Fruit fly (Drosophila melanogaster) whole organism, embryonic: ENCODE measurements around the gene CG15145.

Source experiments
- Aef1 ChIP-seq: fragments of 200-800 bp; sonication (Bioruptor generic); IDR thresholded peaks from 3 replicates; pipeline ENCODE4 v1.3.6; 2022; ENCODE audit warnings: missing biosample characterization, missing genetic modification characterization
- Antp ChIP-seq: fragments of 200-800 bp; sonication (Bioruptor generic); optimal IDR thresholded peaks from 3 replicates; lab custom pipeline; 2016; ENCODE audit warnings: missing biosample characterization, missing genetic modification characterization
- CG10209 ChIP-seq: fragments of 200-800 bp; sonication (Bioruptor generic); optimal IDR thresholded peaks from 3 replicates; lab custom pipeline; 2017; ENCODE audit warnings: missing biosample characterization, mild to moderate bottlenecking, missing genetic modification characterization, missing genetic modification reagents
- CG12236 ChIP-seq: fragments of 200-800 bp; sonication (Bioruptor generic); optimal IDR thresholded peaks from 2 replicates; lab custom pipeline; 2016; ENCODE audit warnings: missing biosample characterization, missing genetic modification characterization
- CG12659 ChIP-seq: fragments of 200-800 bp; sonication (Bioruptor generic); optimal IDR thresholded peaks from 3 replicates; lab custom pipeline; 2017; ENCODE audit warnings: mild to moderate bottlenecking, missing biosample characterization, missing genetic modification reagents, missing genetic modification characterization
- CG13775 ChIP-seq: fragments of 200-800 bp; sonication (Bioruptor generic); optimal IDR thresholded peaks from 3 replicates; lab custom pipeline; 2017; ENCODE audit warnings: missing biosample characterization, mild to moderate bottlenecking, missing genetic modification characterization
- CG14014 ChIP-seq: fragments of 200-800 bp; sonication (Bioruptor generic); IDR thresholded peaks from 2 replicates; pipeline ENCODE4 v1.3.6; 2022; ENCODE audit warnings: missing biosample characterization, missing genetic modification characterization
- CG14667 ChIP-seq: fragments of 200-800 bp; sonication (Bioruptor generic); IDR thresholded peaks from 2 replicates; pipeline ENCODE4 v1.3.6; 2022; ENCODE audit warnings: missing biosample characterization, missing genetic modification characterization
- CG1529 ChIP-seq: fragments of 200-800 bp; sonication (Bioruptor generic); optimal IDR thresholded peaks from 3 replicates; lab custom pipeline; 2018; ENCODE audit warnings: missing biosample characterization, missing genetic modification characterization
- CG15479 ChIP-seq: fragments of 200-800 bp; sonication (Bioruptor generic); optimal IDR thresholded peaks from 3 replicates; lab custom pipeline; 2019; ENCODE audit warnings: missing biosample characterization, mild to moderate bottlenecking, missing genetic modification characterization, moderate library complexity
- CG15696 ChIP-seq: fragments of 200-800 bp; sonication (Bioruptor generic); optimal IDR thresholded peaks from 2 replicates; lab custom pipeline; 2019; ENCODE audit warnings: missing biosample characterization, mild to moderate bottlenecking, missing genetic modification characterization, moderate library complexity
- CG1602 ChIP-seq: fragments of 200-800 bp; sonication (Bioruptor generic); optimal IDR thresholded peaks from 3 replicates; lab custom pipeline; 2016; ENCODE audit warnings: missing biosample characterization, missing genetic modification characterization
- CG16815 ChIP-seq: fragments of 200-800 bp; sonication (Bioruptor generic); optimal IDR thresholded peaks from 3 replicates; lab custom pipeline; 2017; ENCODE audit warnings: missing biosample characterization, mild to moderate bottlenecking, missing genetic modification characterization
- CG17186 ChIP-seq: fragments of 200-800 bp; sonication (Bioruptor generic); optimal IDR thresholded peaks from 3 replicates; lab custom pipeline; 2017; ENCODE audit warnings: missing biosample characterization, missing genetic modification reagents, missing genetic modification characterization
- CG31224 ChIP-seq: fragments of 200-800 bp; sonication (Bioruptor generic); IDR thresholded peaks from 2 replicates; pipeline ENCODE4 v1.3.6; 2022; ENCODE audit warnings: missing biosample characterization, missing genetic modification characterization
- CG3407 ChIP-seq: fragments of 200-800 bp; sonication (Bioruptor generic); optimal IDR thresholded peaks from 2 replicates; lab custom pipeline; 2018; ENCODE audit warnings: missing biosample characterization, mild to moderate bottlenecking, missing genetic modification characterization
- CG4617 ChIP-seq: fragments of 200-800 bp; sonication (Bioruptor generic); optimal IDR thresholded peaks from 3 replicates; lab custom pipeline; 2016; ENCODE audit warnings: missing biosample characterization, missing genetic modification characterization, borderline replicate concordance
- CG6254 ChIP-seq: fragments of 200-800 bp; sonication (Bioruptor generic); optimal IDR thresholded peaks from 3 replicates; lab custom pipeline; 2017; ENCODE audit warnings: mild to moderate bottlenecking, missing biosample characterization, missing genetic modification reagents, missing genetic modification characterization
- CG6689 ChIP-seq: fragments of 200-800 bp; sonication (Bioruptor generic); IDR thresholded peaks from 2 replicates; pipeline ENCODE4 v1.3.6; 2022; ENCODE audit warnings: missing biosample characterization, missing genetic modification characterization
- CG6813 ChIP-seq: fragments of 200-800 bp; sonication (Bioruptor generic); optimal IDR thresholded peaks from 2 replicates; lab custom pipeline; 2017; ENCODE audit warnings: missing biosample characterization, missing genetic modification characterization, mild to moderate bottlenecking, moderate library complexity, missing genetic modification reagents
- CG7839 ChIP-seq: fragments of 200-800 bp; sonication (Bioruptor generic); optimal IDR thresholded peaks from 3 replicates; lab custom pipeline; 2018; ENCODE audit warnings: missing biosample characterization, mild to moderate bottlenecking, missing genetic modification characterization, moderate library complexity
- CG8478 ChIP-seq: fragments of >200 bp; optimal IDR thresholded peaks from 2 replicates; lab custom pipeline; 2018
- Dbx ChIP-seq: fragments of 200-800 bp; sonication (Bioruptor generic); IDR thresholded peaks from 3 replicates; pipeline ENCODE4 v1.3.6; 2022; ENCODE audit warnings: missing biosample characterization, missing genetic modification characterization
- Deaf1 ChIP-seq: fragments of 200-800 bp; optimal IDR thresholded peaks from 3 replicates; lab custom pipeline; 2019; ENCODE audit warnings: missing biosample characterization, mild to moderate bottlenecking, missing genetic modification characterization, moderate library complexity
- Hr51 ChIP-seq, 2 experiments: fragments of 200-800 bp; sonication (Bioruptor generic); optimal IDR thresholded peaks; 2 replicates in 1 of 2; 3 replicates in 1 of 2; lab custom pipeline; 2016 to 2018; ENCODE audit warnings: missing biosample characterization in 2 of 2, missing genetic modification characterization in 2 of 2, mild to moderate bottlenecking in 1 of 2, moderate library complexity in 1 of 2
- Lpt ChIP-seq: fragments of >200 bp; optimal IDR thresholded peaks from 2 replicates; lab custom pipeline; 2018; ENCODE audit warnings: missing biosample characterization, missing genetic modification characterization
- MBD-R2 ChIP-seq: fragments of 200-800 bp; sonication (Bioruptor generic); IDR thresholded peaks from 2 replicates; pipeline ENCODE4 v1.3.6; 2022; ENCODE audit warnings: missing biosample characterization, missing genetic modification characterization
- MESR4 ChIP-seq: fragments of 200-800 bp; sonication (Bioruptor generic); optimal IDR thresholded peaks from 2 replicates; lab custom pipeline; 2018; ENCODE audit warnings: missing biosample characterization, mild to moderate bottlenecking, missing genetic modification characterization, moderate library complexity
- Mad ChIP-seq: fragments of 200-800 bp; sonication (Bioruptor generic); optimal IDR thresholded peaks from 2 replicates; lab custom pipeline; 2016; ENCODE audit warnings: missing biosample characterization, missing genetic modification characterization
- Mrtf ChIP-seq: fragments of 200-800 bp; sonication (Bioruptor generic); IDR thresholded peaks from 3 replicates; pipeline ENCODE4 v1.3.6; 2022; ENCODE audit warnings: missing biosample characterization, missing genetic modification characterization
- Optix ChIP-seq: fragments of 200-800 bp; sonication (Bioruptor generic); IDR thresholded peaks from 3 replicates; pipeline ENCODE4 v1.3.6; 2022; ENCODE audit warnings: missing biosample characterization, missing genetic modification characterization
- Sox102F ChIP-seq: fragments of 200-800 bp; sonication (Bioruptor generic); optimal IDR thresholded peaks from 2 replicates; lab custom pipeline; 2018; ENCODE audit warnings: missing biosample characterization, mild to moderate bottlenecking, missing genetic modification characterization, moderate library complexity
- YL-1 ChIP-seq: fragments of 200-800 bp; sonication (Bioruptor generic); optimal IDR thresholded peaks from 3 replicates; lab custom pipeline; 2017; ENCODE audit warnings: missing biosample characterization, mild to moderate bottlenecking, missing genetic modification characterization
- ara ChIP-seq: fragments of 200-800 bp; sonication (Bioruptor generic); IDR thresholded peaks from 2 replicates; pipeline ENCODE4 v1.3.6; 2022; ENCODE audit warnings: missing biosample characterization, missing genetic modification characterization
- cwo ChIP-seq: fragments of 200-800 bp; sonication (Bioruptor generic); optimal IDR thresholded peaks from 3 replicates; lab custom pipeline; 2017; ENCODE audit warnings: missing biosample characterization, missing genetic modification characterization, mild to moderate bottlenecking, moderate library complexity, missing genetic modification reagents
- exex ChIP-seq: fragments of 200-800 bp; sonication (Bioruptor generic); optimal IDR thresholded peaks from 4 replicates; lab custom pipeline; 2018; ENCODE audit warnings: missing biosample characterization, mild to moderate bottlenecking, missing genetic modification characterization, moderate library complexity
- fd102C ChIP-seq: fragments of 200-800 bp; sonication (Bioruptor generic); optimal IDR thresholded peaks from 2 replicates; lab custom pipeline; 2018; ENCODE audit warnings: missing biosample characterization, mild to moderate bottlenecking, missing genetic modification characterization, moderate library complexity
- fd3F ChIP-seq: fragments of 200-800 bp; sonication (Bioruptor generic); optimal IDR thresholded peaks from 2 replicates; lab custom pipeline; 2018; ENCODE audit warnings: missing biosample characterization, mild to moderate bottlenecking, missing genetic modification characterization, moderate library complexity
- fu2 ChIP-seq: fragments of 200-800 bp; sonication (Bioruptor generic); optimal IDR thresholded peaks from 2 replicates; lab custom pipeline; 2016; ENCODE audit warnings: missing biosample characterization, missing genetic modification characterization
- inv ChIP-seq: fragments of 200-800 bp; sonication (Bioruptor generic); IDR thresholded peaks from 2 replicates; pipeline ENCODE4 v1.3.6; 2022; ENCODE audit warnings: missing biosample characterization, missing genetic modification characterization; ENCODE audit not compliant: partially characterized antibody
- jigr1 ChIP-seq: fragments of 200-800 bp; sonication (Bioruptor generic); IDR thresholded peaks from 3 replicates; pipeline ENCODE4 v1.3.6; 2022; ENCODE audit warnings: missing biosample characterization, missing genetic modification characterization
- lab ChIP-seq: fragments of 200-800 bp; sonication (Bioruptor generic); optimal IDR thresholded peaks from 3 replicates; lab custom pipeline; 2017; ENCODE audit warnings: missing biosample characterization, missing genetic modification characterization, mild to moderate bottlenecking, moderate library complexity, missing genetic modification reagents
- maf-S ChIP-seq: fragments of 200-800 bp; sonication (Bioruptor generic); optimal IDR thresholded peaks from 2 replicates; lab custom pipeline; 2016; ENCODE audit warnings: missing biosample characterization, missing genetic modification characterization
- onecut ChIP-seq: fragments of 200-800 bp; sonication (Bioruptor generic); IDR thresholded peaks from 2 replicates; pipeline ENCODE4 v1.3.6; 2022; ENCODE audit warnings: missing biosample characterization, missing genetic modification characterization
- pb ChIP-seq: fragments of 200-800 bp; sonication (Bioruptor generic); optimal IDR thresholded peaks from 3 replicates; lab custom pipeline; 2016; ENCODE audit warnings: missing biosample characterization, missing genetic modification characterization
- phol ChIP-seq: fragments of 200-800 bp; sonication (Bioruptor generic); optimal IDR thresholded peaks from 3 replicates; lab custom pipeline; 2018; ENCODE audit warnings: missing biosample characterization, mild to moderate bottlenecking, missing genetic modification characterization, moderate library complexity
- pros ChIP-seq: fragments of 200-800 bp; sonication (Bioruptor generic); optimal IDR thresholded peaks from 3 replicates; lab custom pipeline; 2019; ENCODE audit warnings: missing biosample characterization, mild to moderate bottlenecking, missing genetic modification characterization, moderate library complexity
- sd ChIP-seq: fragments of 200-800 bp; sonication (Bioruptor generic); optimal IDR thresholded peaks from 3 replicates; lab custom pipeline; 2018; ENCODE audit warnings: missing biosample characterization, mild to moderate bottlenecking, missing genetic modification characterization, moderate library complexity
- slou ChIP-seq: fragments of 200-800 bp; sonication (Bioruptor generic); optimal IDR thresholded peaks from 3 replicates; lab custom pipeline; 2016; ENCODE audit warnings: missing biosample characterization, missing genetic modification characterization
- stwl ChIP-seq: fragments of 200-800 bp; sonication (Bioruptor generic); optimal IDR thresholded peaks from 3 replicates; lab custom pipeline; 2018; ENCODE audit warnings: missing biosample characterization, mild to moderate bottlenecking, missing genetic modification characterization, moderate library complexity
- sug ChIP-seq: fragments of 200-800 bp; optimal IDR thresholded peaks from 2 replicates; lab custom pipeline; 2019; ENCODE audit warnings: missing biosample characterization, mild to moderate bottlenecking, missing genetic modification characterization, moderate library complexity
- yki ChIP-seq: fragments of >200 bp; optimal IDR thresholded peaks from 3 replicates; lab custom pipeline; 2018

CG15145 gene

DNA sequence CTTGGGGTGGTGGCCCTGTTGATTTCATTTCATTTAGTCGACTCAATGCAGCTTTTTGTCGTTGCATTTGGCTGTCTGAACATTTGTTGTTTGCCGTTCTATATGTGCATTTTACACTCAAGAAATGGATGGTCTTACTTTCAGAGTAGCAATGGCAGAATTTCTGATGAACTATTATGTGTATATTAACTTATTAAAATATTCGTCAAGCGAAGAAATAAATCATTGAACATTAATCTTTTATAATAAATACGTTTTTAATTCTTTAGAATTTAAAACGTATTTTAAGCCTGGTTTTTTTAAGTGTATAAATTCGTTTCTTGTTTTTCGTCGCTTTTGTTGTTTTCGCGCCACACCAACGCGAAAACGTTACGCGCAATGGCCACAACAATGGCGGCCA lies 41.0 kb upstream of the CG15145 start (continued):
- no peak for TF ChIP-seq CG14014
- no peak for TF ChIP-seq yki (lab: Kevin White, UChicago)
- TF ChIP-seq onecut (GFP tag; lab: Robert Waterston, UW): peak; percentile 34
- TF ChIP-seq MBD-R2 (GFP tag; lab: Robert Waterston, UW): no peak
- TF ChIP-seq CG15479 (GFP tag; lab: Kevin White, UChicago): no peak
- no peak for TF ChIP-seq Aef1 (GFP tag; lab: Robert Waterston, UW)
- no peak for TF ChIP-seq CG1602
- no peak for TF ChIP-seq inv (GFP tag; lab: Robert Waterston, UW)
- no peak for TF ChIP-seq CG8478 (lab: Kevin White, UChicago)
- no peak for TF ChIP-seq Antp (GFP tag; lab: Kevin White, UChicago)
- TF ChIP-seq CG6813: no peak
- TF ChIP-seq CG17186: no peak
- TF ChIP-seq sd (tag; lab: Kevin White, UChicago): no peak
- TF ChIP-seq CG12236 (GFP tag; lab: Kevin White, UChicago): no peak
- no peak for TF ChIP-seq MESR4
- no peak for TF ChIP-seq CG15696 (tag; lab: Kevin White, UChicago)
- no peak for TF ChIP-seq exex (tag; lab: Kevin White, UChicago)
- no peak for TF ChIP-seq Mad (GFP tag; lab: Kevin White, UChicago)
- TF ChIP-seq CG1529 (GFP tag; lab: Kevin White, UChicago): no peak
- no peak for TF ChIP-seq fu2 (GFP tag; lab: Kevin White, UChicago)
- TF ChIP-seq CG31224 (GFP tag; lab: Robert Waterston, UW): no peak
- TF ChIP-seq pb (GFP tag; lab: Kevin White, UChicago): no peak
- no peak for TF ChIP-seq CG6254 (GFP tag; lab: Kevin White, UChicago)
- TF ChIP-seq CG3407 (GFP tag; lab: Kevin White, UChicago): no peak
- TF ChIP-seq phol (tag; lab: Kevin White, UChicago): peak; percentile 65
- TF ChIP-seq CG10209 (GFP tag; lab: Kevin White, UChicago): no peak
- no peak for TF ChIP-seq cwo (GFP tag; lab: Kevin White, UChicago)
- TF ChIP-seq slou (GFP tag; lab: Kevin White, UChicago): no peak
- TF ChIP-seq fd102C (GFP tag; lab: Kevin White, UChicago): no peak
- TF ChIP-seq CG14667 (GFP tag; lab: Robert Waterston, UW): no peak
- no peak for TF ChIP-seq CG13775 (GFP tag; lab: Kevin White, UChicago)
- TF ChIP-seq CG7839: peak; percentile 8
- no peak for TF ChIP-seq stwl
- TF ChIP-seq fd3F (GFP tag; lab: Kevin White, UChicago): no peak
- TF ChIP-seq sug (tag; lab: Kevin White, UChicago): no peak
- TF ChIP-seq jigr1 (GFP tag; lab: Robert Waterston, UW): no peak
- TF ChIP-seq pros: no peak
- no peak for TF ChIP-seq ara (GFP tag; lab: Robert Waterston, UW)
- no peak for TF ChIP-seq Optix (GFP tag; lab: Robert Waterston, UW)
- TF ChIP-seq Sox102F (GFP tag; lab: Kevin White, UChicago): no peak
- TF ChIP-seq lab (GFP tag; lab: Kevin White, UChicago): peak; percentile 8
- no peak for TF ChIP-seq Deaf1 (tag; lab: Kevin White, UChicago)
- TF ChIP-seq YL-1 (GFP tag; lab: Kevin White, UChicago): no peak
- TF ChIP-seq Mrtf (GFP tag; lab: Robert Waterston, UW): no peak
- TF ChIP-seq maf-S: no peak
- TF ChIP-seq Hr51 (GFP tag; optimal IDR thresholded peaks at IDR 0.05; lab: Kevin White, UChicago): peak in 1 of 2 experiments; percentile 24
- TF ChIP-seq CG16815 (GFP tag; lab: Kevin White, UChicago): no peak
- TF ChIP-seq CG4617 (GFP tag; lab: Kevin White, UChicago): no peak
- no peak for TF ChIP-seq CG12659 (GFP tag; lab: Kevin White, UChicago)
- no peak for TF ChIP-seq Lpt (GFP tag; lab: Kevin White, UChicago)
- no peak for TF ChIP-seq Dbx (GFP tag; lab: Robert Waterston, UW)
- peak; percentile 33; the same call in 1 of the 2 replicates for TF ChIP-seq CG6689 (GFP tag; lab: Robert Waterston, UW)
